Worm (Caenorhabditis elegans) whole organism, L1 larva: ENCODE measurements around the gene sri-38.
"Not testable (repeated sequence)": the region's sequence is repeated elsewhere in the genome, so short reads cannot be mapped to it uniquely, and the experiment has no call there.

Source experiments
- Y116A8C.19 ChIP-seq: sonication (generic microtip); optimal IDR thresholded peaks from 2 replicates; lab custom pipeline; 2016; ENCODE audit warnings: missing compliant biosample characterization, missing genetic modification characterization, borderline replicate concordance
- dpl-1 ChIP-seq, 3 experiments: fragments of 150-350 bp in 2 of 3; sonication (generic microtip) in 1 of 3; optimal IDR thresholded peaks; 2 replicates each; lab custom pipeline; 2014 to 2017; ENCODE audit warnings: missing biosample characterization in 3 of 3, missing genetic modification characterization in 3 of 3, missing genetic modification reagents in 3 of 3
- jun-1 ChIP-seq: fragments of 150-350 bp; optimal IDR thresholded peaks from 2 replicates; lab custom pipeline; 2014; ENCODE audit warnings: missing biosample characterization, missing genetic modification reagents, missing genetic modification characterization
- lin-13 ChIP-seq: fragments of 150-350 bp; optimal IDR thresholded peaks from 2 replicates; lab custom pipeline; 2014; ENCODE audit warnings: missing biosample characterization, missing genetic modification reagents, missing genetic modification characterization
- lin-39 ChIP-seq: fragments of 150-350 bp; optimal IDR thresholded peaks from 2 replicates; lab custom pipeline; 2014; ENCODE audit warnings: missing biosample characterization, missing genetic modification reagents, missing genetic modification characterization
- mdl-1 ChIP-seq, 2 experiments: fragments of 150-350 bp; optimal IDR thresholded peaks; 2 replicates each; lab custom pipeline; 2014 to 2017; ENCODE audit warnings: missing biosample characterization in 2 of 2, missing genetic modification characterization in 2 of 2, inconsistent platforms in 1 of 2
- mef-2 ChIP-seq: fragments of 150-350 bp; optimal IDR thresholded peaks from 2 replicates; lab custom pipeline; 2014; ENCODE audit warnings: missing biosample characterization, missing genetic modification characterization
- nhr-19 ChIP-seq: fragments of 200-800 bp; sonication (Bioruptor generic); conservative IDR thresholded peaks from 2 replicates; pipeline ENCODE4 v1.3.6; 2022; ENCODE audit warnings: missing genetic modification characterization, missing compliant biosample characterization
- pag-3 ChIP-seq: sonication (generic microtip); optimal IDR thresholded peaks from 2 replicates; lab custom pipeline; 2017; ENCODE audit warnings: missing genetic modification characterization, mild to moderate bottlenecking, missing compliant biosample characterization, antibody characterized with exemption, borderline replicate concordance; ENCODE audit not compliant: insufficient read depth
- pax-3 ChIP-seq: fragments of 200-800 bp; sonication (Bioruptor generic); optimal IDR thresholded peaks from 2 replicates; lab custom pipeline; 2018; ENCODE audit warnings: mild to moderate bottlenecking, missing genetic modification characterization, moderate library complexity, missing compliant biosample characterization
- sox-4 ChIP-seq: sonication (generic microtip); optimal IDR thresholded peaks from 2 replicates; lab custom pipeline; 2016; ENCODE audit warnings: missing genetic modification characterization, missing compliant biosample characterization
- unc-130 ChIP-seq: fragments of 150-350 bp; optimal IDR thresholded peaks from 2 replicates; lab custom pipeline; 2017; ENCODE audit warnings: missing biosample characterization, missing genetic modification characterization, inconsistent platforms
- ztf-11 ChIP-seq, 2 experiments: sonication (generic microtip); optimal IDR thresholded peaks; 2 replicates each; lab custom pipeline; 2016 to 2017; ENCODE audit warnings: missing genetic modification characterization in 2 of 2, missing biosample characterization in 1 of 2, missing compliant biosample characterization in 1 of 2

- not testable (repeated sequence) for TF ChIP-seq nhr-19 (GFP tag; lab: Robert Waterston, UW); Y116A8C.19 (tag; lab: Kevin White, UChicago); pag-3 (tag; lab: Kevin White, UChicago); jun-1; mdl-1 (tag; optimal IDR thresholded peaks at IDR 0.05; lab: Kevin White, UChicago); mef-2 (tag; lab: Kevin White, UChicago); ztf-11 (tag; optimal IDR thresholded peaks at IDR 0.05; lab: Kevin White, UChicago); sox-4 (tag; lab: Kevin White, UChicago); lin-39 (tag; lab: Kevin White, UChicago); pax-3; lin-13 (GFP tag; lab: Kevin White, UChicago); unc-130 (tag; lab: Kevin White, UChicago); dpl-1 (GFP tag; optimal IDR thresholded peaks at IDR 0.05; lab: Kevin White, UChicago)
Observed at ce11 chrII:2612278-2612677, 1.6 kb downstream of the sri-38 start, which contains the start of gene D2062.13.
